Fruit fly (Drosophila melanogaster): ENCODE measurements around the gene Sema1a.

Gene Sema1a

dm6 chr2L:8717618-8718336, 175.8 kb downstream of the Sema1a start:
- TF ChIP-seq pita (GFP tag; optimal IDR thresholded peaks at IDR 0.05) (no peak), eve (GFP tag; optimal IDR thresholded peaks at IDR 0.05) (peak in 1 of 2 experiments; percentile 90), Doc3 (GFP tag; IDR thresholded peaks at IDR 0.05; ENCODE audit: partially characterized antibody) (no peak), twi (tag; optimal IDR thresholded peaks at IDR 0.05) (peak; percentile 75), unpg (GFP tag; optimal IDR thresholded peaks at IDR 0.05) (peak; percentile 90), CG1792 (GFP tag; optimal IDR thresholded peaks at IDR 0.05) (peak; percentile 37), ci (GFP tag; IDR thresholded peaks at IDR 0.05) (peak; percentile 87), CG31365 (tag; optimal IDR thresholded peaks at IDR 0.05) (peak; percentile 19), Antp (GFP tag; optimal IDR thresholded peaks at IDR 0.05) (peak; percentile 15), ap (GFP tag; IDR thresholded peaks at IDR 0.05) (peak; percentile 66), az2 (GFP tag; optimal IDR thresholded peaks at IDR 0.05) (peak; percentile 87), CG30020 (tag; optimal IDR thresholded peaks at IDR 0.05) (peak; percentile 65), CG10147 (GFP tag; optimal IDR thresholded peaks at IDR 0.05) (peak; percentile 93), CG8478 (optimal IDR thresholded peaks at IDR 0.05) (no peak), CG11695 (GFP tag; IDR thresholded peaks at IDR 0.05) (peak; percentile 82), Dll (GFP tag; IDR thresholded peaks at IDR 0.05; ENCODE audit: partially characterized antibody) (peak; percentile 47; the same call in 1 of the 4 replicates), Sox100B (GFP tag; optimal IDR thresholded peaks at IDR 0.05) (peak; percentile 94), CG8290 (GFP tag; optimal IDR thresholded peaks at IDR 0.05) (peak; percentile 63), CG8290 (tag; optimal IDR thresholded peaks at IDR 0.05) (peak; percentile 29 to 72), CG2678 (tag; optimal IDR thresholded peaks at IDR 0.05) (peak; percentile 96), Mrtf (GFP tag; IDR thresholded peaks at IDR 0.05) (peak; percentile 73; the same call in 2 of the 3 replicates), cg (GFP tag; optimal IDR thresholded peaks at IDR 0.05) (peak; percentile 95), CG11456 (GFP tag; IDR thresholded peaks at IDR 0.05) (peak; percentile 78), CG12769 (tag; optimal IDR thresholded peaks at IDR 0.05) (peak; percentile 63), CG13424 (tag; optimal IDR thresholded peaks at IDR 0.05) (peak; percentile 93), CoRest (tag; optimal IDR thresholded peaks at IDR 0.05) (peak; percentile 97), Gsc (GFP tag; IDR thresholded peaks at IDR 0.05) (no peak), Dfd (GFP tag; optimal IDR thresholded peaks at IDR 0.05) (peak in 1 of 2 experiments; percentile 83), mam (GFP tag; optimal IDR thresholded peaks at IDR 0.05) (peak; percentile 57), NfI (GFP tag; optimal IDR thresholded peaks at IDR 0.05) (peak; percentile 89), fd3F (GFP tag; optimal IDR thresholded peaks at IDR 0.05) (peak; percentile 88), CG31224 (GFP tag; IDR thresholded peaks at IDR 0.05) (peak; percentile 76), CG12299 (tag; optimal IDR thresholded peaks at IDR 0.05) (peak; percentile 75), Awh (GFP tag; IDR thresholded peaks at IDR 0.05) (peak; percentile 47), slp2 (GFP tag; optimal IDR thresholded peaks at IDR 0.05) (peak; percentile 48), kah (GFP tag; optimal IDR thresholded peaks at IDR 0.05) (peak; percentile 50), CG32772 (GFP tag; IDR thresholded peaks at IDR 0.05) (peak; percentile 65), ash1 (GFP tag; optimal IDR thresholded peaks at IDR 0.05) (no peak), zfh2 (GFP tag; optimal IDR thresholded peaks at IDR 0.05) (peak; percentile 72), CG8359 (GFP tag; optimal IDR thresholded peaks at IDR 0.05; ENCODE audit: borderline replicate concordance) (peak; percentile 54), Hr39 (optimal IDR thresholded peaks at IDR 0.05) (no peak), Oli (tag; optimal IDR thresholded peaks at IDR 0.05) (peak; percentile 94), otp (GFP tag; IDR thresholded peaks at IDR 0.05) (peak; percentile 48; the same call in 1 of the 3 replicates), CG7928 (GFP tag; optimal IDR thresholded peaks at IDR 0.05) (peak; percentile 52), Ptx1 (GFP tag; IDR thresholded peaks at IDR 0.05) (peak; percentile 84), Deaf1 (tag; optimal IDR thresholded peaks at IDR 0.05) (peak; percentile 80), Hmx (GFP tag; optimal IDR thresholded peaks at IDR 0.05) (peak; percentile 66), E2f2 (GFP tag; IDR thresholded peaks at IDR 0.05) (peak; percentile 59), D19A (tag; optimal IDR thresholded peaks at IDR 0.05) (peak; percentile 87), CG12104 (GFP tag; optimal IDR thresholded peaks at IDR 0.05) (peak; percentile 86)

All from whole organism, embryonic.